Worm (Caenorhabditis elegans) whole organism, early embryonic: ENCODE results near the gene srw-134.

Source experiments
- ets-7 ChIP-seq: sonication (generic microtip); optimal IDR thresholded peaks from 2 replicates; lab custom pipeline; 2016; ENCODE audit warnings: missing genotype, missing genetic modification characterization, missing compliant biosample characterization
- flt-1 ChIP-seq: fragments of 200-800 bp; sonication (Bioruptor generic); IDR thresholded peaks from 2 replicates; pipeline ENCODE4 v1.3.6; 2022; ENCODE audit warnings: missing genetic modification characterization, missing compliant biosample characterization

- TF ChIP-seq flt-1 (GFP tag; lab: Robert Waterston, UW) (no peak), ets-7 (no peak)
Measured at ce11 chrV:4094740-4095139, 17.7 kb downstream of the srw-134 start, which contains the start of gene nhr-181.
